Fruit fly (Drosophila melanogaster) whole organism: ENCODE measurements around the gene CG18549.

Experiments
- CG8478 ChIP-seq: fragments of >200 bp; optimal IDR thresholded peaks from 2 replicates; lab custom pipeline; 2018; ENCODE audit warnings: inconsistent platforms
- EcR ChIP-seq, 2 experiments: fragments of >200 bp; optimal IDR thresholded peaks; 2 replicates each; lab custom pipeline; 2017; ENCODE audit warnings: missing biosample characterization in 2 of 2, missing genetic modification characterization in 2 of 2, missing genetic modification reagents in 2 of 2

DNA sequence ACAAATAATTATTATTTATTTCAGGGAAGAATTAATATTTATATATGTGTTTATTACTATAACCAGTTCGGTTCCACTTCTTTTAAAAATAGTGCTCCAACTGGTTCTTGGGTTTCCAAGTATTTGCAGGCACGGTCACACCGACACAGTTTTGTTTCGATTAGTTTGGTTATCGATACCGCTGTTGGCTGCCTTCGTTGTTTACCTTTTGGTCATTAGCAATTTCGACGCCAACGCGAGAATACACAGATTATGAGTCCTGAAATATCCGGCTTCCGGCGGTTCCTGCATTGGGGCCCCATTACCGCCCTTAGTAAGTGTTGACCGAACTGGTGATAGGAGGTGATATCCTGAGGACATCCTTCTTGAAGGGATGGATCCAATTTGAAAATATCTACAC is 40.9 kb upstream of the CG18549 start, which contains the start of gene CG5196:
- TF ChIP-seq CG8478 (lab: Kevin White, UChicago), result no peak
- no peak for TF ChIP-seq EcR (GFP tag; optimal IDR thresholded peaks at IDR 0.05; lab: Kevin White, UChicago)
